Fruit fly (Drosophila melanogaster): Measurements from ENCODE around the gene bero.

dm6 chr2L:20820767-20821166 is 37.7 kb upstream of the bero start, which contains the start of gene CheB38c:
- no peak for TF ChIP-seq ttk (optimal IDR thresholded peaks at IDR 0.05)
- TF ChIP-seq psq (optimal IDR thresholded peaks at IDR 0.05) = no peak
- no peak for TF ChIP-seq Sin3A (optimal IDR thresholded peaks at IDR 0.05)
- no peak for TF ChIP-seq Myc (optimal IDR thresholded peaks at IDR 0.05)
- no peak for TF ChIP-seq h (optimal IDR thresholded peaks at IDR 0.05)
- no peak for TF ChIP-seq insv (optimal IDR thresholded peaks at IDR 0.05)

Data from Kc167 (cell line).